Worm (Caenorhabditis elegans): ENCODE results near the gene far-4.

DNA sequence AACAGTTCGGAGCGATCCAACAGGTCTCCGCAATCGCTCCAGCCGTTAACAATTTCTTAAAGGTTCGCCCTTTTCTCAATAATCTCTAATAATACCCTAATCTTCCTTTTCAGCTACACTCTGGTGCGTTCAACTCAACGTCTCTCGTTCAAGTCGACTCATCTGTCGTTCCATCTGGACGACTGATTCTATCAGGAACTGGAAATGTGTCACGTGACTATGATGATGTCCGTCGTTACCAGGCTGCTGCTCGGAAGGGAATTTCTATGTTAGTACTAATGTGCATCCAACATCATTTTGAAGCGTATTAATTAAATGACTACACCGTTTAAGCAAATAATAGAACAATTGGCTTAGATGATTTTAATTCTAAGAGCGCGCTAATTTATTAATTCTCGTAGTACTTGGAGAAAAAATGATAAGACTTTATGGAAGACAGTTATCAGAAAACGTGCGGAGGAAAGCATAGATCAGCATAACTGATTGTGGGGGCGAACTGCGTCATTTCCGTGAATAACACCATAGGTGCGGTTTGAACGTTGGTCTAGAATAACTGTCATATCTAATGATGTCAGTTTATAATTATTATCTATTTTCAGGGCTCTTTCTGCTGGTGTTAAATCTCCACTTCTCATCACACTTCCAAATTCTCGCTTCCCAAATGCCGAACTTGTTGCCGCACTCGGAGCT, 44.5 kb upstream of the far-4 start:
- no peak for TF ChIP-seq nhr-12 (tag; optimal IDR thresholded peaks at IDR 0.05)
- no peak for TF ChIP-seq sox-4 (tag; optimal IDR thresholded peaks at IDR 0.05)
- TF ChIP-seq nhr-11 (tag; optimal IDR thresholded peaks at IDR 0.05): no peak
- no peak for TF ChIP-seq unc-130 (tag; optimal IDR thresholded peaks at IDR 0.05)
- TF ChIP-seq unc-62 (GFP tag; optimal IDR thresholded peaks at IDR 0.05): no peak
- TF ChIP-seq snu-23 (GFP tag; optimal IDR thresholded peaks at IDR 0.05): no peak
- no peak for TF ChIP-seq ama-1 (optimal IDR thresholded peaks at IDR 0.05)

All from whole organism, L1 larva.